Fruit fly (Drosophila melanogaster) whole organism, embryonic: ENCODE data around the gene IntS6.

Source experiments
- Atf3 ChIP-seq: fragments of 200-800 bp; sonication (Bioruptor generic); optimal IDR thresholded peaks from 3 replicates; lab custom pipeline; 2016; ENCODE audit warnings: missing biosample characterization, missing genetic modification characterization
- CG10209 ChIP-seq: fragments of 200-800 bp; sonication (Bioruptor generic); optimal IDR thresholded peaks from 3 replicates; lab custom pipeline; 2017; ENCODE audit warnings: missing biosample characterization, mild to moderate bottlenecking, missing genetic modification characterization, missing genetic modification reagents
- CG10267 ChIP-seq: fragments of 200-800 bp; sonication (Bioruptor generic); optimal IDR thresholded peaks from 2 replicates; lab custom pipeline; 2018; ENCODE audit warnings: missing biosample characterization, mild to moderate bottlenecking, missing genetic modification characterization, moderate library complexity
- CG10321 ChIP-seq: fragments of 200-800 bp; sonication (Bioruptor generic); IDR thresholded peaks from 2 replicates; pipeline ENCODE4 v1.3.6; 2022; ENCODE audit warnings: missing biosample characterization, missing genetic modification characterization
- CG12071 ChIP-seq: fragments of 200-800 bp; sonication (Bioruptor generic); optimal IDR thresholded peaks from 3 replicates; lab custom pipeline; 2018; ENCODE audit warnings: missing biosample characterization, mild to moderate bottlenecking, missing genetic modification characterization
- CG12219 ChIP-seq: fragments of 200-800 bp; sonication (Bioruptor generic); optimal IDR thresholded peaks from 3 replicates; lab custom pipeline; 2018; ENCODE audit warnings: missing biosample characterization, mild to moderate bottlenecking, missing genetic modification characterization
- CG12942 ChIP-seq: fragments of 200-800 bp; sonication (Bioruptor generic); optimal IDR thresholded peaks from 3 replicates; lab custom pipeline; 2016; ENCODE audit warnings: missing biosample characterization, missing genetic modification characterization
- CG14710 ChIP-seq: fragments of 200-800 bp; sonication (Bioruptor generic); optimal IDR thresholded peaks from 3 replicates; lab custom pipeline; 2019; ENCODE audit warnings: missing biosample characterization, mild to moderate bottlenecking, missing genetic modification characterization, moderate library complexity
- CG1832 ChIP-seq: fragments of 200-800 bp; sonication (Bioruptor generic); optimal IDR thresholded peaks from 2 replicates; lab custom pipeline; 2017; ENCODE audit warnings: missing biosample characterization, mild to moderate bottlenecking, missing genetic modification characterization, inconsistent platforms
- CG2678 ChIP-seq: fragments of 200-800 bp; sonication (Bioruptor generic); optimal IDR thresholded peaks from 3 replicates; lab custom pipeline; 2019; ENCODE audit warnings: missing biosample characterization, mild to moderate bottlenecking, missing genetic modification characterization, moderate library complexity
- CG7556 ChIP-seq: fragments of 200-800 bp; sonication (Bioruptor generic); optimal IDR thresholded peaks from 2 replicates; lab custom pipeline; 2017; ENCODE audit warnings: missing biosample characterization, mild to moderate bottlenecking, missing genetic modification characterization
- CG7745 ChIP-seq: fragments of 200-800 bp; sonication (Bioruptor generic); optimal IDR thresholded peaks from 2 replicates; lab custom pipeline; 2018; ENCODE audit warnings: missing biosample characterization, mild to moderate bottlenecking, missing genetic modification characterization, moderate library complexity
- CG8359 ChIP-seq: fragments of 200-800 bp; sonication (Bioruptor generic); optimal IDR thresholded peaks from 2 replicates; lab custom pipeline; 2017; ENCODE audit warnings: missing biosample characterization, mild to moderate bottlenecking, missing genetic modification characterization, borderline replicate concordance
- CG9876 ChIP-seq: fragments of 200-800 bp; sonication (Bioruptor generic); optimal IDR thresholded peaks from 2 replicates; lab custom pipeline; 2016; ENCODE audit warnings: missing biosample characterization, missing genetic modification characterization
- CkIIα-i1 ChIP-seq: fragments of 200-800 bp; sonication (Bioruptor generic); IDR thresholded peaks from 2 replicates; pipeline ENCODE4 v1.3.6; 2022; ENCODE audit warnings: missing biosample characterization, missing genetic modification characterization
- Fer3 ChIP-seq: fragments of 200-800 bp; sonication (Bioruptor generic); optimal IDR thresholded peaks from 2 replicates; lab custom pipeline; 2018; ENCODE audit warnings: missing biosample characterization, mild to moderate bottlenecking, missing genetic modification characterization, moderate library complexity
- HLH4C ChIP-seq: fragments of 200-800 bp; sonication (Bioruptor generic); IDR thresholded peaks from 3 replicates; pipeline ENCODE4 v1.3.6; 2022; ENCODE audit warnings: missing biosample characterization, missing genetic modification characterization; ENCODE audit not compliant: partially characterized antibody
- HLH54F ChIP-seq: fragments of 200-800 bp; sonication (Bioruptor generic); optimal IDR thresholded peaks from 3 replicates; lab custom pipeline; 2016; ENCODE audit warnings: missing biosample characterization, missing genetic modification characterization
- Hand ChIP-seq: fragments of 200-800 bp; sonication (Bioruptor generic); optimal IDR thresholded peaks from 2 replicates; lab custom pipeline; 2017; ENCODE audit warnings: mild to moderate bottlenecking, missing biosample characterization, missing genetic modification reagents, missing genetic modification characterization
- Hmr ChIP-seq: fragments of 200-800 bp; sonication (Bioruptor generic); optimal IDR thresholded peaks from 3 replicates; lab custom pipeline; 2017; ENCODE audit warnings: mild to moderate bottlenecking, missing biosample characterization, missing genetic modification reagents, missing genetic modification characterization
- Six4 ChIP-seq: fragments of 200-800 bp; sonication (Bioruptor generic); optimal IDR thresholded peaks from 2 replicates; lab custom pipeline; 2016; ENCODE audit warnings: missing biosample characterization, missing genetic modification characterization
- ac ChIP-seq: fragments of 200-800 bp; sonication (Bioruptor generic); optimal IDR thresholded peaks from 3 replicates; lab custom pipeline; 2017; ENCODE audit warnings: missing biosample characterization, mild to moderate bottlenecking, missing genetic modification characterization
- aop ChIP-seq: fragments of 200-800 bp; sonication (Bioruptor generic); IDR thresholded peaks from 2 replicates; pipeline ENCODE4 v1.3.6; 2022; ENCODE audit warnings: missing biosample characterization, missing genetic modification characterization
- ap ChIP-seq: fragments of 200-800 bp; sonication (Bioruptor generic); IDR thresholded peaks from 2 replicates; pipeline ENCODE4 v1.3.6; 2022; ENCODE audit warnings: missing biosample characterization, missing genetic modification characterization
- bab2 ChIP-seq: fragments of 200-800 bp; sonication (Bioruptor generic); optimal IDR thresholded peaks from 2 replicates; lab custom pipeline; 2016; ENCODE audit warnings: missing biosample characterization, missing genetic modification characterization
- bigmax ChIP-seq: fragments of 200-800 bp; sonication (Bioruptor generic); optimal IDR thresholded peaks from 2 replicates; lab custom pipeline; 2018; ENCODE audit warnings: missing biosample characterization, mild to moderate bottlenecking, missing genetic modification characterization
- cg ChIP-seq: fragments of 200-800 bp; sonication (Bioruptor generic); optimal IDR thresholded peaks from 3 replicates; lab custom pipeline; 2019; ENCODE audit warnings: missing biosample characterization, mild to moderate bottlenecking, missing genetic modification characterization, moderate library complexity
- crol ChIP-seq: fragments of 200-800 bp; sonication (Bioruptor generic); IDR thresholded peaks from 2 replicates; pipeline ENCODE4 v1.3.6; 2022; ENCODE audit warnings: missing biosample characterization, missing genetic modification characterization
- ken ChIP-seq: fragments of 200-800 bp; sonication (Bioruptor generic); IDR thresholded peaks from 3 replicates; pipeline ENCODE4 v1.3.6; 2022; ENCODE audit warnings: missing biosample characterization, missing genetic modification characterization
- lilli ChIP-seq: fragments of 200-800 bp; sonication (Bioruptor generic); optimal IDR thresholded peaks from 3 replicates; lab custom pipeline; 2016; ENCODE audit warnings: missing biosample characterization, missing genetic modification characterization
- lola ChIP-seq, 3 experiments: fragments of >200 bp in 2 of 3; fragments of 200-800 bp in 1 of 3; sonication (Bioruptor generic) in 1 of 3; optimal IDR thresholded peaks; 2 replicates each; lab custom pipeline; 2017 to 2019; ENCODE audit warnings: missing biosample characterization in 3 of 3, missing genetic modification characterization in 3 of 3, mild to moderate bottlenecking in 1 of 3, moderate library complexity in 1 of 3
- luna ChIP-seq: fragments of 200-800 bp; sonication (Bioruptor generic); optimal IDR thresholded peaks from 2 replicates; lab custom pipeline; 2016; ENCODE audit warnings: missing biosample characterization, missing genetic modification characterization
- nom ChIP-seq: fragments of 200-800 bp; sonication (Bioruptor generic); optimal IDR thresholded peaks from 2 replicates; lab custom pipeline; 2017; ENCODE audit warnings: missing biosample characterization, missing genetic modification characterization, mild to moderate bottlenecking, moderate library complexity, missing genetic modification reagents
- peb ChIP-seq: fragments of 200-800 bp; sonication (Bioruptor generic); IDR thresholded peaks from 2 replicates; pipeline ENCODE4 v1.3.6; 2022; ENCODE audit warnings: missing biosample characterization, missing genetic modification characterization
- psq ChIP-seq: fragments of 200-800 bp; sonication (Bioruptor generic); optimal IDR thresholded peaks from 2 replicates; lab custom pipeline; 2017; ENCODE audit warnings: missing biosample characterization, missing genetic modification characterization
- schlank ChIP-seq: fragments of 200-800 bp; sonication (Bioruptor generic); optimal IDR thresholded peaks from 2 replicates; lab custom pipeline; 2018; ENCODE audit warnings: missing biosample characterization, mild to moderate bottlenecking, missing genetic modification characterization
- sd ChIP-seq: fragments of 200-800 bp; sonication (Bioruptor generic); optimal IDR thresholded peaks from 3 replicates; lab custom pipeline; 2018; ENCODE audit warnings: missing biosample characterization, mild to moderate bottlenecking, missing genetic modification characterization, moderate library complexity
- sim ChIP-seq: fragments of 200-800 bp; sonication (Bioruptor generic); IDR thresholded peaks from 2 replicates; pipeline ENCODE4 v1.3.6; 2022; ENCODE audit warnings: missing biosample characterization, missing genetic modification characterization
- sisA ChIP-seq: fragments of 200-800 bp; sonication (Bioruptor generic); IDR thresholded peaks from 2 replicates; pipeline ENCODE4 v1.3.6; 2022; ENCODE audit warnings: missing biosample characterization, missing genetic modification characterization
- slp2 ChIP-seq: fragments of 200-800 bp; sonication (Bioruptor generic); optimal IDR thresholded peaks from 2 replicates; lab custom pipeline; 2016; ENCODE audit warnings: missing biosample characterization, missing genetic modification characterization
- ssp ChIP-seq: fragments of 200-800 bp; sonication (Bioruptor generic); IDR thresholded peaks from 2 replicates; pipeline ENCODE4 v1.3.6; 2022; ENCODE audit warnings: missing biosample characterization, missing genetic modification characterization
- tap ChIP-seq: fragments of 200-800 bp; optimal IDR thresholded peaks from 3 replicates; lab custom pipeline; 2019; ENCODE audit warnings: missing biosample characterization, mild to moderate bottlenecking, missing genetic modification characterization, moderate library complexity
- tgo ChIP-seq: fragments of 200-800 bp; sonication (Bioruptor generic); IDR thresholded peaks from 3 replicates; pipeline ENCODE4 v1.3.6; 2022; ENCODE audit warnings: missing biosample characterization, missing genetic modification characterization
- trem ChIP-seq: fragments of 200-800 bp; optimal IDR thresholded peaks from 3 replicates; lab custom pipeline; 2019; ENCODE audit warnings: missing biosample characterization, mild to moderate bottlenecking, missing genetic modification characterization, moderate library complexity
- tup ChIP-seq: fragments of 200-800 bp; sonication (Bioruptor generic); optimal IDR thresholded peaks from 2 replicates; lab custom pipeline; 2016; ENCODE audit warnings: missing biosample characterization, mild to moderate bottlenecking, missing genetic modification characterization, moderate library complexity
- unc-4 ChIP-seq: fragments of 200-800 bp; sonication (Bioruptor generic); IDR thresholded peaks from 2 replicates; pipeline ENCODE4 v1.3.6; 2022; ENCODE audit warnings: missing biosample characterization, missing genetic modification characterization; ENCODE audit not compliant: partially characterized antibody
- unpg ChIP-seq: fragments of 200-800 bp; sonication (Bioruptor generic); optimal IDR thresholded peaks from 3 replicates; lab custom pipeline; 2018; ENCODE audit warnings: missing biosample characterization, mild to moderate bottlenecking, missing genetic modification characterization, moderate library complexity
- vnd ChIP-seq: fragments of 200-800 bp; sonication (Bioruptor generic); IDR thresholded peaks from 3 replicates; pipeline ENCODE4 v1.3.6; 2022; ENCODE audit warnings: missing biosample characterization, missing genetic modification characterization; ENCODE audit not compliant: partially characterized antibody
- zen ChIP-seq: fragments of 200-800 bp; sonication (Bioruptor generic); optimal IDR thresholded peaks from 3 replicates; lab custom pipeline; 2018; ENCODE audit warnings: missing biosample characterization, mild to moderate bottlenecking, missing genetic modification characterization, moderate library complexity

Gene IntS6

dm6 chrX:5699824-5700498 is 47.1 kb downstream of the IntS6 start (continued):
- TF ChIP-seq sisA (GFP tag; lab: Robert Waterston, UW) (peak; percentile 60), aop (no peak), CG12071 (peak; percentile 40), CG14710 (peak; percentile 46), luna (GFP tag; lab: Kevin White, UChicago) (no peak), crol (GFP tag; lab: Robert Waterston, UW) (peak; percentile 95), CG12942 (GFP tag; lab: Kevin White, UChicago) (peak; percentile 34), CG2678 (peak; percentile 73), CG8359 (GFP tag; lab: Kevin White, UChicago) (no peak), sim (no peak), vnd (GFP tag; lab: Robert Waterston, UW) (no peak), ap (GFP tag; lab: Robert Waterston, UW) (peak; percentile 69), Fer3 (peak; percentile 43), CG7745 (no peak), unpg (GFP tag; lab: Kevin White, UChicago) (peak; percentile 80), bigmax (GFP tag; lab: Kevin White, UChicago) (no peak), schlank (tag; lab: Kevin White, UChicago) (no peak), CG9876 (GFP tag; lab: Kevin White, UChicago) (no peak), nom (no peak), CG10321 (GFP tag; lab: Robert Waterston, UW) (no peak), tgo (GFP tag; lab: Robert Waterston, UW) (peak; percentile 65), cg (GFP tag; lab: Kevin White, UChicago) (no peak), CG10267 (tag; lab: Kevin White, UChicago) (peak; percentile 52), ac (GFP tag; lab: Kevin White, UChicago) (no peak), CkIIα-i1 (GFP tag; lab: Robert Waterston, UW) (no peak), CG10209 (peak; percentile 64), Hand (GFP tag; lab: Kevin White, UChicago) (no peak), peb (GFP tag; lab: Robert Waterston, UW) (peak; percentile 46; the same call in 1 of the 2 replicates), ken (GFP tag; lab: Robert Waterston, UW) (peak; percentile 67; the same call in 1 of the 3 replicates), tup (no peak), slp2 (GFP tag; lab: Kevin White, UChicago) (peak; percentile 42), lola (GFP tag; optimal IDR thresholded peaks at IDR 0.05; lab: Kevin White, UChicago) (peak in 1 of 3 experiments; percentile 45), trem (tag; lab: Kevin White, UChicago) (peak; percentile 37), Hmr (peak; percentile 60), HLH54F (GFP tag; lab: Kevin White, UChicago) (no peak), ssp (GFP tag; lab: Robert Waterston, UW) (0 out of 2 replicates have a peak, but pooled peaks have one; percentile 33), Atf3 (GFP tag; lab: Kevin White, UChicago) (no peak), Six4 (peak; percentile 29), bab2 (peak; percentile 7), lilli (GFP tag; lab: Kevin White, UChicago) (peak; percentile 70), psq (peak; percentile 3), tap (tag; lab: Kevin White, UChicago) (peak; percentile 37), CG7556 (GFP tag; lab: Kevin White, UChicago) (peak; percentile 68), CG1832 (no peak), zen (tag; lab: Kevin White, UChicago) (no peak), CG12219 (GFP tag; lab: Kevin White, UChicago) (peak; percentile 40), HLH4C (GFP tag; lab: Robert Waterston, UW) (0 out of 3 replicates have a peak, but pooled peaks have one; percentile 12), sd (peak; percentile 5), unc-4 (no peak)
